Worm (Caenorhabditis elegans) whole organism, early embryonic: ENCODE data around the gene C32C4.3.

Experiments
- B0310.2 ChIP-seq: sonication (generic microtip); optimal IDR thresholded peaks from 2 replicates; lab custom pipeline; 2016; ENCODE audit warnings: mild to moderate bottlenecking, missing genetic modification characterization, missing compliant biosample characterization
- F13C5.2 ChIP-seq: sonication (generic microtip); optimal IDR thresholded peaks from 2 replicates; lab custom pipeline; 2017; ENCODE audit warnings: mild to moderate bottlenecking, missing genetic modification characterization, inconsistent platforms, missing compliant biosample characterization
- aly-1 ChIP-seq: sonication (generic microtip); optimal IDR thresholded peaks from 2 replicates; lab custom pipeline; 2016; ENCODE audit warnings: missing genetic modification characterization, missing compliant biosample characterization
- ama-1 ChIP-seq: fragments of 150-350 bp; optimal IDR thresholded peaks from 2 replicates; lab custom pipeline; 2014
- ceh-13 ChIP-seq: fragments of 200-800 bp; sonication (Bioruptor generic); optimal IDR thresholded peaks from 2 replicates; lab custom pipeline; 2018; ENCODE audit warnings: mild to moderate bottlenecking, missing genetic modification characterization, missing compliant biosample characterization
- ceh-36 ChIP-seq: sonication (generic microtip); optimal IDR thresholded peaks from 2 replicates; lab custom pipeline; 2016; ENCODE audit warnings: missing genetic modification characterization, inconsistent platforms, missing compliant biosample characterization
- ets-7 ChIP-seq: sonication (generic microtip); optimal IDR thresholded peaks from 2 replicates; lab custom pipeline; 2016; ENCODE audit warnings: missing genotype, missing genetic modification characterization, missing compliant biosample characterization
- flt-1 ChIP-seq: fragments of 200-800 bp; sonication (Bioruptor generic); IDR thresholded peaks from 2 replicates; pipeline ENCODE4 v1.3.6; 2022; ENCODE audit warnings: missing genetic modification characterization, missing compliant biosample characterization
- hmbx-1 ChIP-seq: sonication (generic microtip); optimal IDR thresholded peaks from 2 replicates; lab custom pipeline; 2016; ENCODE audit warnings: mild to moderate bottlenecking, missing genetic modification characterization, missing compliant biosample characterization
- hmg-4 ChIP-seq: fragments of 200-800 bp; sonication (Bioruptor generic); optimal IDR thresholded peaks from 2 replicates; lab custom pipeline; 2018; ENCODE audit warnings: mild to moderate bottlenecking, missing genetic modification characterization, missing compliant biosample characterization
- hnd-1 ChIP-seq: sonication (generic microtip); optimal IDR thresholded peaks from 2 replicates; lab custom pipeline; 2016; ENCODE audit warnings: missing genetic modification characterization, missing compliant biosample characterization
- pes-1 ChIP-seq: fragments of 200-800 bp; sonication (Bioruptor generic); IDR thresholded peaks from 2 replicates; pipeline ENCODE4 v1.3.6; 2022; ENCODE audit warnings: missing genetic modification reagents, missing genetic modification characterization, missing compliant biosample characterization
- scrt-1 ChIP-seq: fragments of 200-800 bp; sonication (Bioruptor generic); IDR thresholded peaks from 2 replicates; pipeline ENCODE4 v1.3.6; 2022; ENCODE audit warnings: missing genetic modification characterization, missing compliant biosample characterization
- sea-1 ChIP-seq: fragments of 200-800 bp; sonication (Bioruptor generic); conservative IDR thresholded peaks from 2 replicates; pipeline ENCODE4 v1.3.6; 2022; ENCODE audit warnings: missing genetic modification characterization, missing compliant biosample characterization
- tbx-11 ChIP-seq: fragments of 200-800 bp; sonication (Bioruptor generic); IDR thresholded peaks from 2 replicates; pipeline ENCODE4 v1.3.6; 2022; ENCODE audit warnings: missing genetic modification characterization, missing compliant biosample characterization
- tbx-37 ChIP-seq: fragments of 200-800 bp; sonication (Bioruptor generic); conservative IDR thresholded peaks from 2 replicates; pipeline ENCODE4 v1.3.6; 2022; ENCODE audit warnings: missing genetic modification reagents, missing genetic modification characterization, missing compliant biosample characterization
- tra-4 ChIP-seq: sonication (generic microtip); optimal IDR thresholded peaks from 2 replicates; lab custom pipeline; 2017; ENCODE audit warnings: missing genetic modification characterization, missing compliant biosample characterization

C32C4.3 gene

DNA sequence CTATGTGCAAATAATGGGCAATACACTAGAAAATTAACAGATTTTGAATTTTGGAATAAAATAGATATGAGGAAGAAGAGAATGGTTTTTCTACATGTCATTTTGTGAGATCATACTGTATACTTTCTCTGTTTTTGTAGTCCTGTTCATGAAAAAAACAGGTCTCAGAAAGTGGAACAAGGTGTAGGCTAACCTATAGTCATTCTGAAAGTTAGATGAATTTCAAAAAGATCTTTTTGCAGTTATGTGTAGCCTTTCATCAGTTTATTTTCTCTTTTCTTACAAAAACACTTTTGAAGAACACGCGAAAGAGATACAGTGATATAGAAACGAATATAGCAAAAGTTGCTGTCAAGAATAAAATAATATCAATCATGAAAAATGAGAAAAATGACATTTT, 7.2 kb upstream of the C32C4.3 start, which contains the start of gene ugt-35:
Gene ugt-35 (minus strand): TSS at position 101 of the 400 bp plus-strand sequence.
- no peak for TF ChIP-seq scrt-1 (GFP tag; lab: Robert Waterston, UW)
- no peak for TF ChIP-seq ceh-13 (GFP tag; lab: Kevin White, UChicago)
- no peak for TF ChIP-seq B0310.2
- no peak for TF ChIP-seq flt-1 (GFP tag; lab: Robert Waterston, UW)
- no peak for TF ChIP-seq pes-1 (GFP tag; lab: Robert Waterston, UW)
- TF ChIP-seq hnd-1 (tag; lab: Kevin White, UChicago) = no peak

DNA sequence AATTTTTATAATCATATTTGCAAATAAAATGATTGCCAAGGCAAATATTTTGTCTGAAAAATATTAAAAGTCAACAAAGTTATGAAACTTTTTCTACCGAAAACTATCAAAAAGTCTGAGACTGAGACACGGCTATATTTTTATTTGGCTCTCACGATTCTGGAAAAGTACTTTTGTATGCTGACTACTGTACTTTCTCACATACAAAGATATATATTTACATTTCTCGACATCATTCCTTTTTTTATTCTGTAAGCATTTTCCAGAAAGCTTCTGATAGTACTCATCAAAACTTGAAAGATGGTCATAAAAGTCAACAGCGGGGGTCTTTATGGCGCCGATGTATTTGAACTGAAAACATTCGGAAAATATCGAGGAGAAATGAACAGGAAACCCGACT, 1.2 kb upstream of the C32C4.3 start, which contains the start of gene aqp-6:
Gene aqp-6 (plus strand): TSS at position 301 of the 400 bp plus-strand sequence.
- no peak for TF ChIP-seq ets-7 (tag; lab: Kevin White, UChicago)
- TF ChIP-seq aly-1 (tag; lab: Kevin White, UChicago) = no peak
- no peak for TF ChIP-seq tra-4 (tag; lab: Kevin White, UChicago)
- TF ChIP-seq ama-1 = no peak

DNA sequence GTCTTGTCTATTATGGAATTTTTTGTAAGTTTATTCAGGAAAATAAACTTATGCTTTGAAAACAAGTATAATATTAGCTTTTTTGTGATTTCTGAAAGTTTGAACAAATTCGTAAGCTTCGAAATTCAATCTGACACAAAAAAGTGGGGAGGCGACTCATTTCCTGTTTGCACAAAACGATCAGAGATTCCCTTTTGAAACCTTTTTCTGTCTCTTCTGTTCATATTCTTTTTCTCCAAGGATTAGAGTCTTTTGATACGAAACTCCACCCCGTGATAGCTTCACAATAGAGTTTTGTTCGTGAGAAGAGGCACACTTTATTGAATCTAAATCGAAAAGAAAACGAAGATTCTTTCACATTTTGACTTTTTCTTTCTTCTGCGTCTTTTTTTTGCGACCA, 6.0 kb downstream of the C32C4.3 start:
- TF ChIP-seq B0310.2 (no peak), hmbx-1 (no peak), F13C5.2 (no peak), pes-1 (GFP tag; lab: Robert Waterston, UW) (no peak), hnd-1 (tag; lab: Kevin White, UChicago) (no peak), tra-4 (tag; lab: Kevin White, UChicago) (no peak), ama-1 (no peak), ets-7 (tag; lab: Kevin White, UChicago) (no peak), tbx-11 (GFP tag; lab: Robert Waterston, UW) (no peak), sea-1 (GFP tag; lab: Robert Waterston, UW) (no peak), ceh-13 (GFP tag; lab: Kevin White, UChicago) (no peak), flt-1 (GFP tag; lab: Robert Waterston, UW) (no peak)

ce11 chrV:10635722-10636121, 11.2 kb downstream of the C32C4.3 start, which contains the start of gene kvs-2:
Gene kvs-2, plus strand, starts transcription at chrV:10636022.
- TF ChIP-seq hnd-1 (tag; lab: Kevin White, UChicago) = no peak
- TF ChIP-seq pes-1 (GFP tag; lab: Robert Waterston, UW) = no peak
- TF ChIP-seq B0310.2 = no peak
- TF ChIP-seq hmbx-1 = no peak
- TF ChIP-seq F13C5.2 = no peak
- TF ChIP-seq tra-4 (tag; lab: Kevin White, UChicago) = no peak
- no peak for TF ChIP-seq tbx-11 (GFP tag; lab: Robert Waterston, UW)
- TF ChIP-seq ama-1 = no peak
- no peak for TF ChIP-seq ceh-13 (GFP tag; lab: Kevin White, UChicago)
- TF ChIP-seq aly-1 (tag; lab: Kevin White, UChicago) = no peak
- no peak for TF ChIP-seq flt-1 (GFP tag; lab: Robert Waterston, UW)
- TF ChIP-seq ets-7 (tag; lab: Kevin White, UChicago) = no peak
- TF ChIP-seq ceh-36 (tag; lab: Kevin White, UChicago) = no peak
- no peak for TF ChIP-seq scrt-1 (GFP tag; lab: Robert Waterston, UW)
- no peak for TF ChIP-seq hmg-4 (GFP tag; lab: Kevin White, UChicago)
- TF ChIP-seq sea-1 (GFP tag; lab: Robert Waterston, UW) = no peak
- TF ChIP-seq tbx-37 (GFP tag; lab: Robert Waterston, UW) = no peak

DNA sequence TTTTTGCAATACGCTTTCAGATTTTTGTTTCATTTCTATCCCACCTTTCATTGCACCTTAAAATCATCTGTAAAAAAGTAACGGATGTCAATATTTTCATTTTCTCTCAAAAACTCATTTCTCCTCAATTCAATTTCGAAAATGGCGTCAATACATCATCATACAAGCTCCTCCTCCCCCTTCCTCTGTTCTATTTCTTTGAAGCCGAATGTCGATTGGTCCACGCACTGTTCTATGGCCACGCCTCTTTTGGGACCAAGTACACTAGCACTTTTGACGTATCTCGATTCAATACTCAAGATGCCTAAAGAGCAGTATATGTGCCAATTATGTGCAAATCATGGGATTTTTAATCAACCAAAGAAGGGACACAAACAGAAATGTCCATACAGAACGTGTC, 14.2 kb downstream of the C32C4.3 start, which contains the start of gene mab-23:
Gene mab-23 (plus strand): TSS at position 301 of the 400 bp plus-strand sequence.
- TF ChIP-seq hnd-1 (tag; lab: Kevin White, UChicago) (no peak), tbx-11 (GFP tag; lab: Robert Waterston, UW) (no peak), ceh-36 (tag; lab: Kevin White, UChicago) (no peak), tra-4 (tag; lab: Kevin White, UChicago) (no peak), ama-1 (no peak), F13C5.2 (no peak), aly-1 (tag; lab: Kevin White, UChicago) (no peak), flt-1 (GFP tag; lab: Robert Waterston, UW) (no peak), hmg-4 (GFP tag; lab: Kevin White, UChicago) (no peak), B0310.2 (no peak)

ce11 chrV:10630497-10630896, 16.4 kb downstream of the C32C4.3 start:
- TF ChIP-seq tra-4 (tag; lab: Kevin White, UChicago) = no peak
- no peak for TF ChIP-seq scrt-1 (GFP tag; lab: Robert Waterston, UW)
- no peak for TF ChIP-seq ama-1
- no peak for TF ChIP-seq tbx-37 (GFP tag; lab: Robert Waterston, UW)
- TF ChIP-seq hmbx-1 = no peak
- no peak for TF ChIP-seq ceh-36 (tag; lab: Kevin White, UChicago)
- TF ChIP-seq hmg-4 (GFP tag; lab: Kevin White, UChicago) = no peak
- no peak for TF ChIP-seq F13C5.2
- no peak for TF ChIP-seq ceh-13 (GFP tag; lab: Kevin White, UChicago)
- no peak for TF ChIP-seq pes-1 (GFP tag; lab: Robert Waterston, UW)

DNA sequence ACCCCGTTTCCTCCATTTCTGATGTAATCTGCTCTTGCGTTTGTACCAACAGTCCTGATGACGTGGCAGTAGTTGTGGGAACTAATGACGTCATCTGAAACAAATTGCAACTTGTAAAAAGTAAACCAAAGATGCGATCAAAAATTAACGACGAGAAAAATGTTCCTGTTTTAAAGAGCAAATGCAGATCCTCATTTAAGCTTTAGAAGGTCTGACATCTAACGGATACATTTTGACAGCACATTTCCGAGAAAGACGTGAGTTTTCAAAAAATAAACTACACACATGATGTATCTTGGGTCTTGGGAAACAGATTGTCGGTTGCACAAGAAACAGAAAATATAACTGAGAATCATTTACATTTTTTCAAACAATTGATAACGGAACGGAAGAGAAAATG, 31.4 kb downstream of the C32C4.3 start, which contains the start of gene H09F14.1:
Gene H09F14.1 (minus strand): TSS at position 101 of the 400 bp plus-strand sequence.
- TF ChIP-seq sea-1 (GFP tag; lab: Robert Waterston, UW) (no peak), scrt-1 (GFP tag; lab: Robert Waterston, UW) (no peak), tbx-11 (GFP tag; lab: Robert Waterston, UW) (no peak), tbx-37 (GFP tag; lab: Robert Waterston, UW) (no peak), tra-4 (tag; lab: Kevin White, UChicago) (no peak), ceh-13 (GFP tag; lab: Kevin White, UChicago) (no peak), B0310.2 (no peak), ceh-36 (tag; lab: Kevin White, UChicago) (no peak), hmg-4 (GFP tag; lab: Kevin White, UChicago) (no peak), ets-7 (tag; lab: Kevin White, UChicago) (no peak), ama-1 (no peak), hmbx-1 (no peak), hnd-1 (tag; lab: Kevin White, UChicago) (no peak), flt-1 (GFP tag; lab: Robert Waterston, UW) (no peak), pes-1 (GFP tag; lab: Robert Waterston, UW) (no peak), F13C5.2 (no peak), aly-1 (tag; lab: Kevin White, UChicago) (no peak)
